Fruit fly (Drosophila melanogaster): Measurements from ENCODE around the gene CG15478.

The CG15478 gene

dm6 chrX:7703001-7703864 is 14.5 kb downstream of the CG15478 start (continued):
- TF ChIP-seq CG1603 (tag; optimal IDR thresholded peaks at IDR 0.05) (peak; percentile 70), tgo (GFP tag; IDR thresholded peaks at IDR 0.05) (peak; percentile 51; the same call in 2 of the 3 replicates), Nf-YA (GFP tag; IDR thresholded peaks at IDR 0.05) (peak; percentile 67), BtbVII (GFP tag; optimal IDR thresholded peaks at IDR 0.05) (peak; percentile 53), CG3281 (GFP tag; optimal IDR thresholded peaks at IDR 0.05) (peak; percentile 72), Ravus (GFP tag; IDR thresholded peaks at IDR 0.05) (peak; percentile 20), Nf-YC (tag; optimal IDR thresholded peaks at IDR 0.05) (peak; percentile 51), CG11398 (GFP tag; optimal IDR thresholded peaks at IDR 0.05) (peak; percentile 19), CG7987 (GFP tag; optimal IDR thresholded peaks at IDR 0.05) (peak; percentile 80), Ets65A (GFP tag) (peak; percentile 92), GATAe (GFP tag; conservative IDR thresholded peaks at IDR 0.05) (0 out of 2 replicates have a peak, but pooled peaks have one; percentile 19), her (GFP tag; optimal IDR thresholded peaks at IDR 0.05) (peak; percentile 66), CG6175 (GFP tag; IDR thresholded peaks at IDR 0.05) (peak; percentile 59; the same call in 1 of the 3 replicates), CG33557 (GFP tag; optimal IDR thresholded peaks at IDR 0.05) (peak; percentile 24), CG12104 (GFP tag; optimal IDR thresholded peaks at IDR 0.05) (peak; percentile 49), dimm (GFP tag; IDR thresholded peaks at IDR 0.05) (peak; percentile 38; the same call in 1 of the 2 replicates)

- no peak for TF ChIP-seq CG17568 (GFP tag; optimal IDR thresholded peaks at IDR 0.05)
- 0 out of 2 replicates have a peak, but pooled peaks have one; percentile 20 for TF ChIP-seq CG10321 (GFP tag; IDR thresholded peaks at IDR 0.05)
- no peak for TF ChIP-seq E2f1 (GFP tag; IDR thresholded peaks at IDR 0.05)
- TF ChIP-seq CG7372 (GFP tag; IDR thresholded peaks at IDR 0.05) = no peak
- TF ChIP-seq CG2116 (GFP tag; optimal IDR thresholded peaks at IDR 0.05) = no peak
- no peak for TF ChIP-seq CG5245 (GFP tag; optimal IDR thresholded peaks at IDR 0.05)
- no peak for TF ChIP-seq tio (GFP tag; optimal IDR thresholded peaks at IDR 0.05)
- TF ChIP-seq CG18476 (GFP tag; optimal IDR thresholded peaks at IDR 0.05) = no peak
- no peak for TF ChIP-seq jumu (GFP tag; optimal IDR thresholded peaks at IDR 0.05)
- no peak for TF ChIP-seq ssp (GFP tag; IDR thresholded peaks at IDR 0.05)
- peak; percentile 7 for TF ChIP-seq gcm (GFP tag; optimal IDR thresholded peaks at IDR 0.05)
- no peak for TF ChIP-seq fd96Cb (tag; optimal IDR thresholded peaks at IDR 0.05)
- TF ChIP-seq Drgx (GFP tag; IDR thresholded peaks at IDR 0.05) = peak; percentile 35
- TF ChIP-seq CG10654 (GFP tag; optimal IDR thresholded peaks at IDR 0.05) = no peak
- TF ChIP-seq CG8924 (tag; optimal IDR thresholded peaks at IDR 0.05) = no peak
- no peak for TF ChIP-seq Dref (GFP tag; IDR thresholded peaks at IDR 0.05)
- no peak for TF ChIP-seq usp (GFP tag; optimal IDR thresholded peaks at IDR 0.05)
- TF ChIP-seq al (GFP tag; IDR thresholded peaks at IDR 0.05) = 0 out of 2 replicates have a peak, but pooled peaks have one; percentile 15
- TF ChIP-seq CG1602 (GFP tag; optimal IDR thresholded peaks at IDR 0.05) = no peak
- TF ChIP-seq Dll (GFP tag; IDR thresholded peaks at IDR 0.05; ENCODE audit: partially characterized antibody) = no peak
- no peak for TF ChIP-seq CG32772 (GFP tag; IDR thresholded peaks at IDR 0.05)
- no peak for TF ChIP-seq chif (GFP tag; optimal IDR thresholded peaks at IDR 0.05)
- TF ChIP-seq run (tag; optimal IDR thresholded peaks at IDR 0.05) = no peak
- no peak for TF ChIP-seq slou (GFP tag; optimal IDR thresholded peaks at IDR 0.05)
- TF ChIP-seq corto (GFP tag; optimal IDR thresholded peaks at IDR 0.05) = no peak
- peak; percentile 64; the same call in 1 of the 2 replicates for TF ChIP-seq rib (GFP tag; IDR thresholded peaks at IDR 0.05)
- TF ChIP-seq CG4404 (GFP tag; IDR thresholded peaks at IDR 0.05) = no peak
- TF ChIP-seq CG13296 (GFP tag; optimal IDR thresholded peaks at IDR 0.05) = no peak
- TF ChIP-seq Doc2 (GFP tag; IDR thresholded peaks at IDR 0.05) = no peak
- TF ChIP-seq CG1024 (GFP tag; IDR thresholded peaks at IDR 0.05) = no peak
- no peak for TF ChIP-seq MBD-R2 (GFP tag; IDR thresholded peaks at IDR 0.05)
- TF ChIP-seq crol (GFP tag; IDR thresholded peaks at IDR 0.05) = peak; percentile 72
Observed at dm6 chrX:7702160-7702907, 15.4 kb downstream of the CG15478 start.

All from whole organism, embryonic.